Worm (Caenorhabditis elegans) whole organism, L3 larva: Measurements from ENCODE around the gene ZK218.11.

Experiments used
- ama-1 ChIP-seq: fragments of 150-350 bp; optimal IDR thresholded peaks from 2 replicates; lab custom pipeline; 2018
- egl-27 ChIP-seq: sonication (generic microtip); optimal IDR thresholded peaks from 4 replicates; lab custom pipeline; 2017; ENCODE audit warnings: missing biosample characterization, missing genetic modification reagents, missing genetic modification characterization
- elt-1 ChIP-seq: fragments of 150-350 bp; optimal IDR thresholded peaks from 2 replicates; lab custom pipeline; 2014; ENCODE audit warnings: missing biosample characterization, missing genetic modification characterization
- fos-1 ChIP-seq: fragments of 150-350 bp; optimal IDR thresholded peaks from 2 replicates; lab custom pipeline; 2014; ENCODE audit warnings: missing biosample characterization, missing genetic modification characterization
- nhr-11 ChIP-seq: fragments of 150-350 bp; optimal IDR thresholded peaks from 2 replicates; lab custom pipeline; 2014; ENCODE audit warnings: missing biosample characterization, missing genetic modification characterization
- nhr-237 ChIP-seq: fragments of 150-350 bp; optimal IDR thresholded peaks from 2 replicates; lab custom pipeline; 2014; ENCODE audit warnings: missing biosample characterization, missing genetic modification characterization
- pha-4 ChIP-seq: fragments of 150-350 bp; optimal IDR thresholded peaks from 2 replicates; lab custom pipeline; 2014; ENCODE audit warnings: missing biosample characterization, missing genetic modification reagents, missing genetic modification characterization
- snpc-4 ChIP-seq: fragments of 150-350 bp; optimal IDR thresholded peaks from 2 replicates; lab custom pipeline; 2014; ENCODE audit warnings: missing biosample characterization, missing genetic modification characterization
- zag-1 ChIP-seq: fragments of 150-350 bp; optimal IDR thresholded peaks from 2 replicates; lab custom pipeline; 2014; ENCODE audit warnings: missing biosample characterization, missing genetic modification characterization

DNA sequence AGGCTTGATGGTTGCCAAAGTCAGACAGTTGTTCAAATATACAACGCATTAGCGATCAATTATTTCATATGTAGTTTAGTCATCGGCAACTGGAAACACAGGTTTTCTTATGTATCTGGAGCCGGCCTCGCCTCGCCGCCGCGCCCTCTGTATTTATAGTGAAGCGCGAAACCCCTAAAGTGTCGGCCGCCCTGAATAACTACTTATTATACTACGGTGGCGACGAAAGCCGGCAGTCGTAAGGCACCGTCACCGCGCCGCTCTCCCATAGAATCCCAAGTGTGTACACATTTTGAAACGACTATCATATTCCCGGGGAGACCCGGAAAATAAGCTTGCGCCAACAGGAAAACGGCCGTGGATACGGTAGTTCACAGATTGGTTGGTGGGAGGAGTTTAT lies 13.6 kb downstream of the ZK218.11 start:
- TF ChIP-seq pha-4 (tag; lab: Kevin White, UChicago) (no peak), ama-1 (lab: Kevin White, UChicago) (no peak), fos-1 (tag; lab: Kevin White, UChicago) (no peak), elt-1 (tag; lab: Kevin White, UChicago) (no peak), nhr-11 (tag; lab: Kevin White, UChicago) (no peak), egl-27 (tag; lab: Kevin White, UChicago) (no peak), zag-1 (tag; lab: Kevin White, UChicago) (no peak), nhr-237 (tag; lab: Kevin White, UChicago) (no peak), snpc-4 (no peak)
